Fruit fly (Drosophila melanogaster) whole organism, embryonic: ENCODE results near the gene CG33325.
A peak's percentile ranks its signal among the peaks of the same experiment; 100 is the strongest.

ENCODE experiments used
- BtbVII ChIP-seq: fragments of 200-800 bp; sonication (Bioruptor generic); optimal IDR thresholded peaks from 3 replicates; lab custom pipeline; 2017; ENCODE audit warnings: missing biosample characterization, mild to moderate bottlenecking, missing genetic modification characterization
- CG10267 ChIP-seq: fragments of 200-800 bp; sonication (Bioruptor generic); optimal IDR thresholded peaks from 2 replicates; lab custom pipeline; 2018; ENCODE audit warnings: missing biosample characterization, mild to moderate bottlenecking, missing genetic modification characterization, moderate library complexity
- CG11247 ChIP-seq: fragments of 200-800 bp; sonication (Bioruptor generic); IDR thresholded peaks from 2 replicates; pipeline ENCODE4 v1.3.6; 2022; ENCODE audit warnings: missing biosample characterization, missing genetic modification characterization
- CG12942 ChIP-seq: fragments of 200-800 bp; sonication (Bioruptor generic); optimal IDR thresholded peaks from 3 replicates; lab custom pipeline; 2016; ENCODE audit warnings: missing biosample characterization, missing genetic modification characterization
- CG15073 ChIP-seq: fragments of 200-800 bp; sonication (Bioruptor generic); optimal IDR thresholded peaks from 2 replicates; lab custom pipeline; 2016; ENCODE audit warnings: missing biosample characterization, missing genetic modification characterization
- CG2202 ChIP-seq: fragments of 200-800 bp; sonication (Bioruptor generic); optimal IDR thresholded peaks from 2 replicates; lab custom pipeline; 2018; ENCODE audit warnings: missing biosample characterization, mild to moderate bottlenecking, missing genetic modification characterization
- CG32532 ChIP-seq: fragments of 200-800 bp; sonication (Bioruptor generic); IDR thresholded peaks from 2 replicates; pipeline ENCODE4 v1.3.6; 2022; ENCODE audit warnings: missing biosample characterization, missing genetic modification characterization
- CG4282 ChIP-seq: fragments of 200-800 bp; sonication (Bioruptor generic); optimal IDR thresholded peaks from 2 replicates; lab custom pipeline; 2016; ENCODE audit warnings: missing biosample characterization, missing genetic modification characterization
- CG6254 ChIP-seq: fragments of 200-800 bp; sonication (Bioruptor generic); optimal IDR thresholded peaks from 3 replicates; lab custom pipeline; 2017; ENCODE audit warnings: mild to moderate bottlenecking, missing biosample characterization, missing genetic modification reagents, missing genetic modification characterization
- CG6683 ChIP-seq: fragments of 200-800 bp; sonication (Bioruptor generic); optimal IDR thresholded peaks from 2 replicates; lab custom pipeline; 2017; ENCODE audit warnings: missing biosample characterization, mild to moderate bottlenecking, missing genetic modification characterization, missing genetic modification reagents
- CG8924 ChIP-seq: fragments of 200-800 bp; optimal IDR thresholded peaks from 3 replicates; lab custom pipeline; 2019; ENCODE audit warnings: missing biosample characterization, mild to moderate bottlenecking, missing genetic modification characterization, moderate library complexity
- CG9727 ChIP-seq: fragments of 200-800 bp; sonication (Bioruptor generic); optimal IDR thresholded peaks from 3 replicates; lab custom pipeline; 2017; ENCODE audit warnings: missing biosample characterization, mild to moderate bottlenecking, missing genetic modification characterization
- CG9797 ChIP-seq: fragments of 200-800 bp; sonication (Bioruptor generic); optimal IDR thresholded peaks from 3 replicates; lab custom pipeline; 2018; ENCODE audit warnings: missing biosample characterization, mild to moderate bottlenecking, missing genetic modification characterization
- Dip3 ChIP-seq: fragments of 200-800 bp; sonication (Bioruptor generic); optimal IDR thresholded peaks from 3 replicates; lab custom pipeline; 2016; ENCODE audit warnings: missing biosample characterization, missing genetic modification characterization
- E2f1 ChIP-seq: fragments of 200-800 bp; sonication (Bioruptor generic); IDR thresholded peaks from 2 replicates; pipeline ENCODE4 v1.3.6; 2022; ENCODE audit warnings: missing biosample characterization, missing genetic modification characterization
- E2f2 ChIP-seq: fragments of 200-800 bp; sonication (Bioruptor generic); IDR thresholded peaks from 2 replicates; pipeline ENCODE4 v1.3.6; 2022; ENCODE audit warnings: missing biosample characterization, missing genetic modification characterization
- Ets97D ChIP-seq: fragments of 200-800 bp; sonication (Bioruptor generic); optimal IDR thresholded peaks from 3 replicates; lab custom pipeline; 2016; ENCODE audit warnings: missing biosample characterization, missing genetic modification characterization
- Fer2 ChIP-seq: fragments of 200-800 bp; sonication (Bioruptor generic); optimal IDR thresholded peaks from 2 replicates; lab custom pipeline; 2018; ENCODE audit warnings: missing biosample characterization, mild to moderate bottlenecking, missing genetic modification characterization, moderate library complexity
- GATAe ChIP-seq: fragments of 200-800 bp; sonication (Bioruptor generic); conservative IDR thresholded peaks from 2 replicates; pipeline ENCODE4 v1.3.6; 2022; ENCODE audit warnings: missing biosample characterization, missing genetic modification characterization
- H15 ChIP-seq: fragments of 200-800 bp; sonication (Bioruptor generic); IDR thresholded peaks from 3 replicates; pipeline ENCODE4 v1.3.6; 2022; ENCODE audit warnings: missing biosample characterization, missing genetic modification characterization
- HmgD ChIP-seq: fragments of 200-800 bp; sonication (Bioruptor generic); optimal IDR thresholded peaks from 3 replicates; lab custom pipeline; 2016; ENCODE audit warnings: missing biosample characterization, missing genetic modification characterization
- Hr39 ChIP-seq: fragments of >200 bp; optimal IDR thresholded peaks from 2 replicates; lab custom pipeline; 2017
- Hsf ChIP-seq: fragments of 200-800 bp; sonication (Bioruptor generic); optimal IDR thresholded peaks from 3 replicates; lab custom pipeline; 2016; ENCODE audit warnings: missing biosample characterization, missing genetic modification characterization
- Mes4 ChIP-seq: fragments of 200-800 bp; sonication (Bioruptor generic); optimal IDR thresholded peaks from 2 replicates; lab custom pipeline; 2016; ENCODE audit warnings: missing biosample characterization, missing genetic modification characterization
- NFAT ChIP-seq: fragments of 200-800 bp; sonication (Bioruptor generic); IDR thresholded peaks from 2 replicates; pipeline ENCODE4 v1.3.6; 2022; ENCODE audit warnings: missing biosample characterization, missing genetic modification characterization
- Pdp1 ChIP-seq, 2 experiments: fragments of 200-800 bp; sonication (Bioruptor generic); optimal IDR thresholded peaks; 3 replicates each; lab custom pipeline; 2016; ENCODE audit warnings: missing biosample characterization in 2 of 2, missing genetic modification characterization in 2 of 2, mild to moderate bottlenecking in 1 of 2, moderate library complexity in 1 of 2
- Spps ChIP-seq: fragments of 200-800 bp; sonication (Bioruptor generic); optimal IDR thresholded peaks from 2 replicates; lab custom pipeline; 2018; ENCODE audit warnings: missing biosample characterization, mild to moderate bottlenecking, missing genetic modification characterization
- aop ChIP-seq: fragments of 200-800 bp; sonication (Bioruptor generic); IDR thresholded peaks from 2 replicates; pipeline ENCODE4 v1.3.6; 2022; ENCODE audit warnings: missing biosample characterization, missing genetic modification characterization
- chif ChIP-seq, 2 experiments: fragments of 200-800 bp; sonication (Bioruptor generic); optimal IDR thresholded peaks; 3 replicates each; lab custom pipeline; 2016; ENCODE audit warnings: missing biosample characterization in 2 of 2, missing genetic modification characterization in 2 of 2
- crc ChIP-seq: fragments of 200-800 bp; sonication (Bioruptor generic); optimal IDR thresholded peaks from 2 replicates; lab custom pipeline; 2016; ENCODE audit warnings: missing biosample characterization, missing genetic modification characterization
- croc ChIP-seq: fragments of 200-800 bp; sonication (Bioruptor generic); conservative IDR thresholded peaks from 3 replicates; pipeline ENCODE4 v1.3.6; 2022; ENCODE audit warnings: missing biosample characterization, missing genetic modification characterization
- dimm ChIP-seq: fragments of 200-800 bp; sonication (Bioruptor generic); IDR thresholded peaks from 2 replicates; pipeline ENCODE4 v1.3.6; 2022; ENCODE audit warnings: missing biosample characterization, missing genetic modification characterization
- dm ChIP-seq: fragments of 200-800 bp; sonication (Bioruptor generic); optimal IDR thresholded peaks from 3 replicates; lab custom pipeline; 2016; ENCODE audit warnings: missing biosample characterization, missing genetic modification characterization
- dysf ChIP-seq: fragments of 200-800 bp; sonication (Bioruptor generic); IDR thresholded peaks from 3 replicates; pipeline ENCODE4 v1.3.6; 2022; ENCODE audit warnings: missing biosample characterization, missing genetic modification characterization
- ewg ChIP-seq: fragments of 200-800 bp; sonication (Bioruptor generic); optimal IDR thresholded peaks from 3 replicates; lab custom pipeline; 2017; ENCODE audit warnings: mild to moderate bottlenecking, missing biosample characterization, missing genetic modification reagents, missing genetic modification characterization
- fd102C ChIP-seq: fragments of 200-800 bp; sonication (Bioruptor generic); optimal IDR thresholded peaks from 2 replicates; lab custom pipeline; 2018; ENCODE audit warnings: missing biosample characterization, mild to moderate bottlenecking, missing genetic modification characterization, moderate library complexity
- ftz-f1 ChIP-seq: fragments of 200-800 bp; sonication (Bioruptor generic); optimal IDR thresholded peaks from 2 replicates; lab custom pipeline; 2016; ENCODE audit warnings: missing biosample characterization, missing genetic modification characterization
- ham ChIP-seq: fragments of 200-800 bp; sonication (Bioruptor generic); IDR thresholded peaks from 2 replicates; pipeline ENCODE4 v1.3.6; 2022; ENCODE audit warnings: missing biosample characterization, missing genetic modification characterization
- ind ChIP-seq: fragments of 200-800 bp; sonication (Bioruptor generic); optimal IDR thresholded peaks from 3 replicates; lab custom pipeline; 2016; ENCODE audit warnings: missing biosample characterization, missing genetic modification characterization
- jing ChIP-seq: fragments of 200-800 bp; sonication (Bioruptor generic); optimal IDR thresholded peaks from 2 replicates; lab custom pipeline; 2018; ENCODE audit warnings: missing biosample characterization, mild to moderate bottlenecking, missing genetic modification characterization
- kay ChIP-seq: fragments of 200-800 bp; sonication (Bioruptor generic); optimal IDR thresholded peaks from 2 replicates; lab custom pipeline; 2016; ENCODE audit warnings: missing biosample characterization, missing genetic modification characterization
- lov ChIP-seq, 2 experiments: fragments of 200-800 bp in 1 of 2; fragments of >200 bp in 1 of 2; sonication (Bioruptor generic) in 1 of 2; IDR thresholded peaks in 1 of 2; optimal IDR thresholded peaks in 1 of 2; 2 replicates in 1 of 2; 3 replicates in 1 of 2; pipeline versions ENCODE4 v1.3.6 to Lab custom; 2017 to 2022; ENCODE audit warnings: missing biosample characterization in 1 of 2, missing genetic modification characterization in 1 of 2
- pb ChIP-seq: fragments of 200-800 bp; sonication (Bioruptor generic); optimal IDR thresholded peaks from 3 replicates; lab custom pipeline; 2016; ENCODE audit warnings: missing biosample characterization, missing genetic modification characterization
- pho ChIP-seq: fragments of 200-800 bp; sonication (Bioruptor generic); optimal IDR thresholded peaks from 2 replicates; lab custom pipeline; 2016; ENCODE audit warnings: missing biosample characterization, missing genetic modification characterization
- run ChIP-seq: fragments of 200-800 bp; sonication (Bioruptor generic); optimal IDR thresholded peaks from 3 replicates; lab custom pipeline; 2018; ENCODE audit warnings: missing biosample characterization, mild to moderate bottlenecking, missing genetic modification characterization
- sna ChIP-seq: fragments of 200-800 bp; sonication (Bioruptor generic); IDR thresholded peaks from 2 replicates; pipeline ENCODE4 v1.3.6; 2022; ENCODE audit warnings: missing biosample characterization, missing genetic modification characterization; ENCODE audit not compliant: partially characterized antibody
- tgo ChIP-seq: fragments of 200-800 bp; sonication (Bioruptor generic); IDR thresholded peaks from 3 replicates; pipeline ENCODE4 v1.3.6; 2022; ENCODE audit warnings: missing biosample characterization, missing genetic modification characterization
- tna ChIP-seq: fragments of 200-800 bp; sonication (Bioruptor generic); IDR thresholded peaks from 2 replicates; pipeline ENCODE4 v1.3.6; 2022; ENCODE audit warnings: missing biosample characterization, missing genetic modification characterization; ENCODE audit not compliant: partially characterized antibody
- trh ChIP-seq: fragments of 200-800 bp; sonication (Bioruptor generic); optimal IDR thresholded peaks from 2 replicates; lab custom pipeline; 2016; ENCODE audit warnings: missing biosample characterization, missing genetic modification characterization
- tup ChIP-seq: fragments of 200-800 bp; sonication (Bioruptor generic); optimal IDR thresholded peaks from 2 replicates; lab custom pipeline; 2016; ENCODE audit warnings: missing biosample characterization, mild to moderate bottlenecking, missing genetic modification characterization, moderate library complexity
- z ChIP-seq: fragments of 200-800 bp; sonication (Bioruptor generic); IDR thresholded peaks from 3 replicates; pipeline ENCODE4 v1.3.6; 2022; ENCODE audit warnings: missing biosample characterization, missing genetic modification characterization

CG33325 gene

dm6 chr3R:8676560-8677000 is 3.3 kb downstream of the CG33325 start, which contains the start of the genes Unc50, CG11755 and CG8043 (continued):
- TF ChIP-seq Dip3 (GFP tag; lab: Kevin White, UChicago) (peak; percentile 66), BtbVII (no peak), CG9727 (GFP tag; lab: Kevin White, UChicago) (peak; percentile 82), Mes4 (GFP tag; lab: Kevin White, UChicago) (peak; percentile 27), croc (peak; percentile 50; the same call in 2 of the 3 replicates), CG15073 (no peak), kay (GFP tag; lab: Kevin White, UChicago) (peak; percentile 59), z (no peak), tgo (GFP tag; lab: Robert Waterston, UW) (peak; percentile 76), Fer2 (tag; lab: Kevin White, UChicago) (peak; percentile 63), E2f1 (GFP tag; lab: Robert Waterston, UW) (peak; percentile 55; the same call in 1 of the 2 replicates), CG32532 (GFP tag; lab: Robert Waterston, UW) (peak; percentile 86), E2f2 (GFP tag; lab: Robert Waterston, UW) (peak; percentile 47; the same call in 1 of the 2 replicates), dysf (GFP tag; lab: Robert Waterston, UW) (peak; percentile 86), pb (peak; percentile 47), Pdp1 (GFP tag; optimal IDR thresholded peaks at IDR 0.05; lab: Kevin White, UChicago) (peak; percentile 78 to 86), tup (GFP tag; lab: Kevin White, UChicago) (peak; percentile 7), Hr39 (lab: Kevin White, UChicago) (no peak), trh (peak; percentile 19), CG12942 (peak; percentile 73), lov (optimal IDR thresholded peaks at IDR 0.05; lab: Kevin White, UChicago) (no peak), lov (GFP tag; IDR thresholded peaks at IDR 0.05; lab: Robert Waterston, UW) (0 out of 3 replicates have a peak, but pooled peaks have one; percentile 11), ham (GFP tag; lab: Robert Waterston, UW) (no peak), ftz-f1 (GFP tag; lab: Kevin White, UChicago) (no peak), crc (GFP tag; lab: Kevin White, UChicago) (peak; percentile 19), ind (peak; percentile 83), pho (peak; percentile 71), H15 (peak; percentile 69; the same call in 2 of the 3 replicates), CG9797 (GFP tag; lab: Kevin White, UChicago) (peak; percentile 84), Ets97D (GFP tag; lab: Kevin White, UChicago) (peak; percentile 74), Spps (tag; lab: Kevin White, UChicago) (peak; percentile 48), dimm (GFP tag; lab: Robert Waterston, UW) (no peak), Hsf (GFP tag; lab: Kevin White, UChicago) (peak; percentile 88), tna (GFP tag; lab: Robert Waterston, UW) (peak; percentile 84; the same call in 1 of the 2 replicates), CG10267 (peak; percentile 77), jing (GFP tag; lab: Kevin White, UChicago) (no peak), CG6254 (peak; percentile 41), sna (GFP tag; lab: Robert Waterston, UW) (peak; percentile 99), dm (GFP tag; lab: Kevin White, UChicago) (no peak), chif (GFP tag; optimal IDR thresholded peaks at IDR 0.05; lab: Kevin White, UChicago) (peak; percentile 53 to 74), run (tag; lab: Kevin White, UChicago) (peak; percentile 26), fd102C (GFP tag; lab: Kevin White, UChicago) (peak; percentile 15), HmgD (peak; percentile 10), aop (no peak), ewg (peak; percentile 39), CG4282 (GFP tag; lab: Kevin White, UChicago) (no peak), CG11247 (peak; percentile 57; the same call in 1 of the 2 replicates), CG6683 (GFP tag; lab: Kevin White, UChicago) (no peak), GATAe (GFP tag; lab: Robert Waterston, UW) (peak; percentile 78), CG8924 (tag; lab: Kevin White, UChicago) (peak; percentile 82), CG2202 (tag; lab: Kevin White, UChicago) (peak; percentile 32), NFAT (GFP tag; lab: Robert Waterston, UW) (peak; percentile 66)
